Fruit fly (Drosophila melanogaster) S2 (cell line): Measurements from ENCODE around the gene Gr64d.

Source experiments
- CG8478 ChIP-seq: fragments of >200 bp; optimal IDR thresholded peaks from 2 replicates; lab custom pipeline; 2018
- CTCF ChIP-seq, 2 experiments: fragments of >200 bp; optimal IDR thresholded peaks; 2 replicates each; lab custom pipeline; 2018

DNA sequence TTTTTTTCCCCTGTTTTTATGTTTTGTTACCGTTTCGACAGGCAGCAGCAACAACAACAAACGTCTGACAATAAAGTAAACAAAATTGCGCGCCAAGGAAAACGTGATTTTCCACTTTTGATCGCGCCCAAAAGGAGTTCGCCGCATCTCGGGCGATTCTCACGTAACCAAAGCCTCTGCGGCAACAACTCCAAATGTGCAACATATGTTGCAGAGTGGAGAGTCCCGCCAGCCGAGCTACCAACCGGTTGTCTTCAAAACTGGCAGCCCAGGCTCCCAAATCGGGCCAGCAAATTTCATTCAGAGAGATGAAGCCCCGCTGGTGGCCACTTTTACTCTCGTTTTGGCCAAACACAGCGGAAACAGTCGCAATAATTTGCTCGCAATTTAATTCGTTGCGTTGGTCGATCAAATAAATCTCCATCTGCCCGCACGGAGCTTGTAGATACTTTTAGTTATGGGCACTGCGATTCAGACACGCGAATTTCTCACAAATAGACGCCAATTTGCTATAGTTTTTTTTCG, 23.6 kb downstream of the Gr64d start:
- TF ChIP-seq CG8478 (lab: Kevin White, UChicago) (no peak), CTCF (optimal IDR thresholded peaks at IDR 0.05; lab: Kevin White, UChicago) (no peak)
